Worm (Caenorhabditis elegans): ENCODE results near the gene nlp-51.

The nlp-51 gene

DNA sequence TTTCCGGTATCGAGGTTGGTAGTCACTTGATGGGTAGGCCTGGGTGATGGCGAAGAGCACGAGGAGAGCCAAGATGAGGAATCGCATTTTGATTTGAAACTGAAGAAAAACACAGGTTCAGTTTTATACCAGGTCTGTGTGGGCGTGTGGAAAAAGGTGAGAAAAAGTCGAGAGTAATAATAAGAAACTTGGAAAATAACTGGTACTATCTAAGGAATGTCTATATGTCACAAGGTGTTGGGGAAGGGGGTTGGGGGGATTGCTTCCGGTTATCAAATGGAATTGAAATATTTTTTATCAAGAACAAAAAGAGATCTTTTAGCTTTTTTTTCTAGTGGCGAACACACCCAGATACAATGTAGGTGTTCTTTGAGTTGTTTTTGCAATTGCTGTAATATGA is at the start of gene nlp-51:
nlp-51 (minus strand) TSS at position 101 of the 400 bp plus-strand sequence.
- TF ChIP-seq him-1 (tag; optimal IDR thresholded peaks at IDR 0.05) (no peak), W03F9.2 (tag; optimal IDR thresholded peaks at IDR 0.05) (no peak), dao-5 (tag; optimal IDR thresholded peaks at IDR 0.05) (no peak)

DNA sequence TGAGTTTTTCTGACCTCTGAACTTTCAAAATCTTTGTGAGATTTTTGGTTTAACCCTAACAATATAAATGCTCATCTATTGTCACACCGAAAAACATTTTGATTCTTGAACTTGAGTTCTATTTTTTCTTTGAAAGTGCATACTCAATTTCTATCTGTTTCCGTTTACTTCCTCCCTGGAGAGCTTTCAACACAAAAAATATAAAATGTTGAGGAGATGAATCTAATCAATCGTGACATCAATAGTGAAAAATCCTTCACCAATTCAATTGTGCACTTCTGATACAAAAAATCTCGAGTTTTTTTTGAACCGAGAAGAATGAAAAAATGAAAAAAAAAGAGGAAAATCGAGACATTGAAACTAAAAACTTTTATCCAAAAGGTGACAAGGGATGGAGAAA is 42.3 kb upstream of the nlp-51 start:
- TF ChIP-seq him-1 (tag; optimal IDR thresholded peaks at IDR 0.05) (no peak), dao-5 (tag; optimal IDR thresholded peaks at IDR 0.05) (no peak), W03F9.2 (tag; optimal IDR thresholded peaks at IDR 0.05) (no peak)

DNA sequence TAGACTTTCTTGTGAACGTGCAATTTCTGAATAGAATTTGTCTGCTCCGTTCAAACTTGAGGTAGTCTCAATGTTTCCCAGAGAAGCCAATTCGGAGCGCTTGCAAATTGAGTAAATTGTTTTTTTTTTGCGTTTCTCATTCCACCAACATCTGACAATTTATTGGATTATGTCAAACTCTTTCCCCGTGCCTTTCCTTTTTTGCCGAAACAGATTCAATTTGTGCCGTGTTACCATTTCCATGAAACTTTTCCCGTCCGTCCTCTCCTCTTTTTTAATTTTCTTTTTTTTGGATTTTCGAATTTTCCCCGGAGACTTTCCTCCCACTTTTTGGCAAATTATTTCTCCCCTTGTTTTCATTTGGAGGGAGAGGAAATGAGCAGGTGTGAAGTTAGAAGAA is 34.0 kb upstream of the nlp-51 start:
- no peak for TF ChIP-seq W03F9.2 (tag; optimal IDR thresholded peaks at IDR 0.05)
- TF ChIP-seq dao-5 (tag; optimal IDR thresholded peaks at IDR 0.05): no peak
- TF ChIP-seq him-1 (tag; optimal IDR thresholded peaks at IDR 0.05): no peak

DNA sequence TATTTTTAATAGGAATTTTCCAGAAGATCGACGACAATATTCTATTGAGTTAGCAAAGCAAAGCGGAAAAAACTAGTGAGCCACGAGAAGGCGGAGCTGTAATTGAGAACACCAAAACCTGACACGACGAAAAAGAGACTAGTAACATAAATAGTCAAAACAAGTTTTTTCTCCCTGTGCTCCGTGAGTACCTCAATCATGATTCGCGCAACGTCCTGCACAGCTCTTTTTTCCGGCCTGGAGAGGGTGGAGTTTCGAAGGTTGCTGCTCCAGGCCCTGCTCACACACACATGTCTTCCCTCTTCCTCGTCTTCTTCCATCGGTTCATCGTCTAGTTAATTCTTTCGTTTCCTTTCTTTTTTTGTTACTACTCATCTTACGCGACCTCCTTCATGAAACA is 32.1 kb upstream of the nlp-51 start, which contains the start of gene clh-2:
clh-2 (plus strand) TSS at position 301 of the 400 bp plus-strand sequence.
- TF ChIP-seq dao-5 (tag; optimal IDR thresholded peaks at IDR 0.05) (no peak), W03F9.2 (tag; optimal IDR thresholded peaks at IDR 0.05) (no peak), him-1 (tag; optimal IDR thresholded peaks at IDR 0.05) (no peak)

DNA sequence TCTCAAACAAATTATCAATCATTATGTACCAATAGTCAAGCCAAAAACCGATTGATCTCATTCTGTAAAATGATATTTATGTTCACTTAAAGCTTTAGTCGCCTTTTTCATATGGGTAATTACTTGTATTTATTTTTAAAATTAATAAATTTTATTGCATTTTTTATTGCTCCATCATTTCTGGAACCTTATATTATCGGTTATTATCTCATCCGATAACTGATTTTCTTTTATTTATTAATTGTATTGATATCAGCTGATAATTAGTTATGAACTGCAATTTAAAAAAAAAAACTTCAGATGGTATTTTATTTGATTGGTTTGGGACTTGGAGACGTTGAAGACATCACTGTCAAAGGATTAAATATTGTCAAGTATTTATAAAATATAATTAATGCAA is 30.4 kb upstream of the nlp-51 start, which contains the start of gene dph-5:
dph-5 (plus strand) TSS at position 301 of the 400 bp plus-strand sequence.
- TF ChIP-seq W03F9.2 (tag; optimal IDR thresholded peaks at IDR 0.05): no peak
- no peak for TF ChIP-seq him-1 (tag; optimal IDR thresholded peaks at IDR 0.05)
- no peak for TF ChIP-seq dao-5 (tag; optimal IDR thresholded peaks at IDR 0.05)

DNA sequence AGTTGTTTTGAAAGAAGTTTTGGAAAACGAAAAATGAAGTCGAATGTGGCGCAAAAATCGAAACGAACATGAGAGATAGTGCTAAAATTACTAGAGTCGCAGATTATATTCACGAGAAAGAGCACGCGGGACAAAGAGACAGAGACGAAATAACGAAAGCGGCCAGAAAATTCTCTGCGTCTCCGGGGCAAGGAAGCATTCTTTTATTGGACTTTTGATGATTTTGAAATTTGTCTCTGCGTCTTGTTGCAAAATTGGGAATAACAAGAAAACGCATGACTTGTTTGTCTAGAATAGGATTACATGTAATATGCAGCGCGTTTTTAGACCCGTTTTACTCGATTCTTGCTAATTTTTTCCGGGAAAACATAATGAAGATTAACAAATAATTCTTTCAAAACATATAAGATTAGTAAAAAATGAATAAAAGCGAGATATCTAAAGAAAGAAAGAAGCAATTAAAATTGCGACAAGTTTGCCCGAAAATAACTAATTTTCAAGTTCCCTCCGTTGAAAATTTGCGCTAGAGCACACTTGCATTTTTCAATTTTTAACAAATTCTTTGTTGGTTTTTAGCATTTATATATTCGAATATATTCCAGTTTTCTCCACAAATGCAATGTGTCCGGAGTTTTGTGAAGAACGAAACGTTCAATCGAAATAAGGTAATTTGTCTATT is 28.5 kb upstream of the nlp-51 start, which contains the start of the genes B0491.6 and pigm-1:
B0491.6 (minus strand) TSS at position 466 of the 679 bp plus-strand sequence.
pigm-1 (plus strand) TSS at position 568 of the 679 bp plus-strand sequence.
- TF ChIP-seq him-1 (tag; optimal IDR thresholded peaks at IDR 0.05) (peak; percentile 27), dao-5 (tag; optimal IDR thresholded peaks at IDR 0.05) (no peak), W03F9.2 (tag; optimal IDR thresholded peaks at IDR 0.05) (peak; percentile 20)

DNA sequence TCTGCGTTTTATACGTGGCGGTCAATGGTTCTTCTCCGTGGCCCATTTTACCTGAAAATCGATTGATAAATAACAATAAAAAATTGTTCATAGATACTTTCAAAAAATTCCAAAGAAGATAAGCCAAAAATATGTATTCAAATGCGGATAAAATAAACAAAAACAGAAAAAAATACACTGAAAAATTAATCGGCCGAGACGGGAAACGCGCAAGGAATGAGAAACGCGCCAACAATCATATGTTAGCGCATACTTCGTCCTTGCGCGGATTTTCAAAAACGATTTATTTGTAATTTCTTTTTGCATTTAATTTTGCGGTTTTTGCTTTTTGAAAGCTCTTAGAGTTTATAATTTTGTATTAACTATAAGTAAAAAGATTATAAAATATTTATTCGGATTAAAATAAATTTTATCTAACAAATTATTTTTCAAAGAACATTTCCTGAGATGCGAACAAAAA is 26.1 kb upstream of the nlp-51 start, which contains the start of gene nduf-11:
nduf-11 (minus strand) TSS at position 51 of the 460 bp plus-strand sequence.
- TF ChIP-seq W03F9.2 (tag; optimal IDR thresholded peaks at IDR 0.05): peak; percentile 87
- TF ChIP-seq dao-5 (tag; optimal IDR thresholded peaks at IDR 0.05): no peak
- peak; percentile 45 for TF ChIP-seq him-1 (tag; optimal IDR thresholded peaks at IDR 0.05)

DNA sequence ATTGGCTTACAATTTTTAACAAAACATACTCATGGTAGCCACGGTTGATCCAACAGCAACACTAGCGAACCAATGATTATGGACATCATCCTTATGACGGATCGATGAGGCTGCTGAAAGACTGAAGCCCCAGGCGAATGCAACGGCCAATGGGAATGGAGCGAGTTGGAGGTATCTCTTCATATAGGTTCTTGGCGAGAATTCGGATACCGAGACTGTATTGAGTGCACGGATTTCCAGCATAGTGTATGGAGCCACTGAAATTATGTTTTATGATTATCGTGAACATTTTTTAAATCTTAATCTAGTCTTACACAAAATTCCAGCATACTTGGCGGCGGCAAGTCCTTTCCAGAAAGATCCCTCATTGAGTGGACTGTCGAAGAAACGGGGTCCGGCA is 25.1 kb upstream of the nlp-51 start:
- TF ChIP-seq him-1 (tag; optimal IDR thresholded peaks at IDR 0.05) (no peak), dao-5 (tag; optimal IDR thresholded peaks at IDR 0.05) (no peak), W03F9.2 (tag; optimal IDR thresholded peaks at IDR 0.05) (no peak)

DNA sequence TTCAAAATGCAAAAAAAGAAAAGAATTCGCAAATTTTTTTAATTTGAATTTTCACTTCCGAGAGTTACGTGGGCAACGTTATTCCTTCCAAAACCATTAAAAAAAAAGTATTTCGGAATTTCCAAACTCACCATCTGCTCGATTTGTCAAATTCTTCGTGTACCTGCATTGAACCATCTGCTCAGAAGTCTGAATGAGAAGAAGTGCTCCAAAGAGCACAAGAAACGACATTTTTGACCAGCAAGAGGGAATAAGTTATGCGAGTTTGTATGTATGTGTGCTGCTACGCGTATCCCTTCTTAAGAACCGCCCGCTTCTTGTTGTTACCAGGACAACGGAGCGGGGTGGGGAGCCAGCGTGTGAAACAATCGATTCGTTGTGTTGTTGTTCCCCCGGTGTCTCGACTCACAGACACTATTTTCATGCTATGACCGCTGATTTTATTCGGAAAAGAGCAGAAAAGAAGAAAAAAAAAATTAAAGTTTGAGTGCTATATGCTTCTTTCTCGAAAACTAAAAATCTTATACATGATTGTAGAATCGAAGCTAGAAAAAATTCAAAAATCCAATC is 23.9 kb upstream of the nlp-51 start, which contains the start of gene lgc-20:
lgc-20 (minus strand) TSS at position 311 of the 570 bp plus-strand sequence.
- TF ChIP-seq W03F9.2 (tag; optimal IDR thresholded peaks at IDR 0.05): no peak
- TF ChIP-seq dao-5 (tag; optimal IDR thresholded peaks at IDR 0.05): no peak
- TF ChIP-seq him-1 (tag; optimal IDR thresholded peaks at IDR 0.05): no peak

DNA sequence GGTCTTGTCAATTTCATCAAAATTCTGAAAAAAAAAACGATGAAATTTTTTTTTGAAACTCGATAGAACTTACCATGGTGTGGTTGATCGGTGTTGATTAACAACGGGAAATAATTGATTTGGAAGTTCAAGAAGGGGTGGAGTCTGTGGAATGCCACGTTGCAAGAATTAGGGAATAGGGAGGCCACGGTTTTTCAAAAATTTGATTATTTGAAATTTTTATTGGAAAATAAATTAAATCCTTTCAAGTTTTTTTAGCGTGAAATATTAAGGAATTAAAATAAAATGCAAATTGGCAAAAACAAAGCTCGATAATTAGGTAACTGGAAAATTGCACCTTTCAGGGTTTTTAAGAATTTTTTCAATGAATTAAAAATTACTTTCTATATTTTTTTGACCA is 20.0 kb upstream of the nlp-51 start, which contains the start of gene rmd-3:
rmd-3 (minus strand) TSS at position 101 of the 400 bp plus-strand sequence.
- TF ChIP-seq him-1 (tag; optimal IDR thresholded peaks at IDR 0.05): no peak
- no peak for TF ChIP-seq W03F9.2 (tag; optimal IDR thresholded peaks at IDR 0.05)
- TF ChIP-seq dao-5 (tag; optimal IDR thresholded peaks at IDR 0.05): no peak

DNA sequence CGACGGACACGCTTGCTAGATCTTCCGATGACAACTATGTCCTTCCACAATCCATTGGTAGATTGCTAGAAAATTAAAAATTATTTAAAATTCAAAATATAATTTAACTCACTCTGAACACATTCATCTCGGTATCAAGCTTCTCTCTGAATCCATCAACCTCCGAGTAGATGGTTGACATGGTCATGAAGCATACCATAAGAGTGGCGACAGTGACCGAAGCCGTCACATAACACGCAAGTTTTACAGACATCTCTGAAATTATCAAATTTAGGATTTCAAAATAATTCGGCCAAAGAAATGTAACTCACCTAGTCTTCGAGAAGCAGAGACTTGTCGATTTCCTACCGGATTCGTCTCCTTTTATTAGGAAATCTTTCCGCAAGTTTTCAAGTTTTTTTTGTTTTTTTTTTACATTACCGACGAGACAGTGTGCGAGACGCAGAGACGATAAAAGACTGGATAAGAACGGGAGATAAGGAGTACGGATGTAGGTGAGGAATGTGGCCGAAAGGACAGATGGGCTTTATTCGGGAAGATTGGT is 18.1 kb upstream of the nlp-51 start, which contains the start of gene sqt-1:
sqt-1 (minus strand) TSS at position 341 of the 544 bp plus-strand sequence.
- no peak for TF ChIP-seq W03F9.2 (tag; optimal IDR thresholded peaks at IDR 0.05)
- TF ChIP-seq him-1 (tag; optimal IDR thresholded peaks at IDR 0.05): no peak
- no peak for TF ChIP-seq dao-5 (tag; optimal IDR thresholded peaks at IDR 0.05)

DNA sequence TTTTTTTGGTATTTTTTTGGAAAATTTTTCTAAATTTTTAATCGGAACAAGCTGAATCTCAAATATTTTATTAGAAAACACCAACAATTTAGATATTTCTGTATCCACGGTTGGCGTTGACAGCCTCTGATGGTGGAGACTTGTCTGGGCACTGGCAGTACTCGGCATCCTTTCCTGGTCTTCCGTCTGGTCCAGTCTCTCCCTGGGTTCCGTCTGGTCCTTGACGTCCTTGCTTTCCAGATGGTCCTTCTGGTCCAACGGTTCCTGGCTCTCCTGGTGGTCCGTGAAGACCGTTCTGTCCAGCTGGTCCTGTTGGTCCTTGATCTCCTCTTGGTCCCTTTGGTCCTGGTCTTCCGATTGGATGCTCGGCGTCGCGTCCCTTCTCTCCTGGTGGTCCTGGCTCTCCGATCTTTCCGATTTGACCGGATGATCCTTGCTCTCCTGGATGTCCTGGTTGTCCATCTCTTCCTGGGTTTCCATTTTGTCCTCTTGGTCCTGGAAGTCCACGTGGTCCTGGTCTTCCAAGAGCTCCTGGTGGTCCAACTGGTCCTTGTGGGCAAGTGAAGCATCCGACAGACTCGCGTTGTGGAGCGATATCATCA is 17.2 kb upstream of the nlp-51 start:
- TF ChIP-seq him-1 (tag; optimal IDR thresholded peaks at IDR 0.05) (no peak), W03F9.2 (tag; optimal IDR thresholded peaks at IDR 0.05) (no peak), dao-5 (tag; optimal IDR thresholded peaks at IDR 0.05) (no peak)

DNA sequence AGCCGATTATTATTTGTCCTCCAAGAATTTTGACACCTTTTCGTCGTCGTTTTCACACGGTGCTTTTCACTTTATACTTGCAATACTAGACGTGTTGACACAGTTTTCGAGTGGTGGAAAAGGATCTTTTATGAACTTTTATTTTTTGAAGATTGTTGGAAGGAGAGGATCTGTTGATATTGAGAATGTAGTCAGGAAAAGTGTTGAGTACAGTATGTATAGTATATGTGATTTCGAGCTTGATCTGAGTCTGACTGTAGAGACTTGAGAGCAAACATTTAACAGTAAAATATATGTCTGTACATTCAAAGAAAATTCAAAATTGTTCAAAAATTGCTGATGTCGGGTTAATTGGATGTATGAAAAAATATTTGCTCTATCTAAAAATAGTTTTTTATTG is 16.7 kb upstream of the nlp-51 start:
- TF ChIP-seq W03F9.2 (tag; optimal IDR thresholded peaks at IDR 0.05): no peak
